Fruit fly (Drosophila melanogaster) whole organism, embryonic: Measurements from ENCODE around the gene a5.

Experiments used
- Bteb2 ChIP-seq: fragments of 200-800 bp; sonication (Bioruptor generic); optimal IDR thresholded peaks from 2 replicates; lab custom pipeline; 2016; ENCODE audit warnings: missing biosample characterization, missing genetic modification characterization
- C15 ChIP-seq: fragments of 200-800 bp; sonication (Bioruptor generic); IDR thresholded peaks from 3 replicates; pipeline ENCODE4 v1.3.6; 2022; ENCODE audit warnings: missing biosample characterization, missing genetic modification characterization
- CG34224 ChIP-seq: fragments of 200-800 bp; sonication (Bioruptor generic); IDR thresholded peaks from 3 replicates; pipeline ENCODE4 v1.3.6; 2022; ENCODE audit warnings: missing biosample characterization, missing genetic modification characterization; ENCODE audit not compliant: partially characterized antibody
- CG34376 ChIP-seq: fragments of 200-800 bp; sonication (Bioruptor generic); optimal IDR thresholded peaks from 2 replicates; lab custom pipeline; 2018; ENCODE audit warnings: missing biosample characterization, mild to moderate bottlenecking, missing genetic modification characterization
- CG3838 ChIP-seq: fragments of 200-800 bp; sonication (Bioruptor generic); optimal IDR thresholded peaks from 3 replicates; lab custom pipeline; 2016; ENCODE audit warnings: missing biosample characterization, missing genetic modification characterization
- Oaz ChIP-seq: fragments of 200-800 bp; sonication (Bioruptor generic); IDR thresholded peaks from 2 replicates; pipeline ENCODE4 v1.3.6; 2022; ENCODE audit warnings: missing biosample characterization, missing genetic modification characterization
- bcd ChIP-seq: fragments of 200-800 bp; sonication (Bioruptor generic); optimal IDR thresholded peaks from 2 replicates; lab custom pipeline; 2017; ENCODE audit warnings: missing biosample characterization, mild to moderate bottlenecking, missing genetic modification characterization
- gcm ChIP-seq: fragments of 200-800 bp; sonication (Bioruptor generic); optimal IDR thresholded peaks from 2 replicates; lab custom pipeline; 2019; ENCODE audit warnings: missing biosample characterization, mild to moderate bottlenecking, missing genetic modification characterization, moderate library complexity
- tap ChIP-seq: fragments of 200-800 bp; optimal IDR thresholded peaks from 3 replicates; lab custom pipeline; 2019; ENCODE audit warnings: missing biosample characterization, mild to moderate bottlenecking, missing genetic modification characterization, moderate library complexity
- usp ChIP-seq: fragments of >200 bp; optimal IDR thresholded peaks from 2 replicates; lab custom pipeline; 2017; ENCODE audit warnings: missing biosample characterization, missing genetic modification characterization

- no peak for TF ChIP-seq Oaz (GFP tag; lab: Robert Waterston, UW)
- TF ChIP-seq usp: no peak
- no peak for TF ChIP-seq C15 (GFP tag; lab: Robert Waterston, UW)
- TF ChIP-seq CG34376 (GFP tag; lab: Kevin White, UChicago): no peak
- TF ChIP-seq tap (tag; lab: Kevin White, UChicago): no peak
- TF ChIP-seq CG3838: no peak
- no peak for TF ChIP-seq CG34224
- TF ChIP-seq bcd (GFP tag; lab: Kevin White, UChicago): no peak
- TF ChIP-seq Bteb2 (GFP tag; lab: Kevin White, UChicago): no peak
- TF ChIP-seq gcm (GFP tag; lab: Kevin White, UChicago): no peak
Observed at dm6 chr2L:1328861-1329260, at the start of gene a5.
